Worm (Caenorhabditis elegans): ENCODE results near the gene chil-13.

ce11 chrII:9485081-9485730 is 47.1 kb upstream of the chil-13 start:
- TF ChIP-seq dve-1 (tag; optimal IDR thresholded peaks at IDR 0.05) (no peak), pqm-1 (tag; optimal IDR thresholded peaks at IDR 0.05) (no peak), elt-2 (tag; optimal IDR thresholded peaks at IDR 0.05) (no peak), ahr-1 (tag; optimal IDR thresholded peaks at IDR 0.05) (no peak)
